Fruit fly (Drosophila melanogaster) whole organism, embryonic: ENCODE measurements around the gene CG46313.
A peak's percentile ranks its signal among the peaks of the same experiment; 100 is the strongest.

Experiments used
- Atf6 ChIP-seq: fragments of 200-800 bp; sonication (Bioruptor generic); IDR thresholded peaks from 2 replicates; pipeline ENCODE4 v1.3.6; 2022; ENCODE audit warnings: missing biosample characterization, missing genetic modification characterization
- CG10274 ChIP-seq: fragments of 200-800 bp; sonication (Bioruptor generic); optimal IDR thresholded peaks from 3 replicates; lab custom pipeline; 2017; ENCODE audit warnings: missing biosample characterization, mild to moderate bottlenecking, missing genetic modification characterization
- CG10543 ChIP-seq: fragments of 200-800 bp; sonication (Bioruptor generic); optimal IDR thresholded peaks from 3 replicates; lab custom pipeline; 2017; ENCODE audit warnings: missing biosample characterization, mild to moderate bottlenecking, missing genetic modification characterization, moderate library complexity
- CG10565 ChIP-seq: fragments of 200-800 bp; sonication (Bioruptor generic); optimal IDR thresholded peaks from 3 replicates; lab custom pipeline; 2016; ENCODE audit warnings: missing biosample characterization, mild to moderate bottlenecking, missing genetic modification characterization
- CG10979 ChIP-seq: fragments of 200-800 bp; sonication (Bioruptor generic); optimal IDR thresholded peaks from 2 replicates; lab custom pipeline; 2018; ENCODE audit warnings: missing biosample characterization, mild to moderate bottlenecking, missing genetic modification characterization, moderate library complexity
- CG11560 ChIP-seq: fragments of 200-800 bp; sonication (Bioruptor generic); IDR thresholded peaks from 3 replicates; pipeline ENCODE4 v1.3.6; 2022; ENCODE audit warnings: missing biosample characterization, missing genetic modification characterization
- CG11696 ChIP-seq: fragments of 200-800 bp; sonication (Bioruptor generic); IDR thresholded peaks from 2 replicates; pipeline ENCODE4 v1.3.6; 2022; ENCODE audit warnings: missing biosample characterization, missing genetic modification characterization
- CG13296 ChIP-seq: fragments of 200-800 bp; sonication (Bioruptor generic); optimal IDR thresholded peaks from 3 replicates; lab custom pipeline; 2018; ENCODE audit warnings: missing biosample characterization, mild to moderate bottlenecking, missing genetic modification characterization
- CG14710 ChIP-seq: fragments of 200-800 bp; sonication (Bioruptor generic); optimal IDR thresholded peaks from 3 replicates; lab custom pipeline; 2019; ENCODE audit warnings: missing biosample characterization, mild to moderate bottlenecking, missing genetic modification characterization, moderate library complexity
- CG15073 ChIP-seq: fragments of 200-800 bp; sonication (Bioruptor generic); optimal IDR thresholded peaks from 2 replicates; lab custom pipeline; 2016; ENCODE audit warnings: missing biosample characterization, missing genetic modification characterization
- CG15696 ChIP-seq: fragments of 200-800 bp; sonication (Bioruptor generic); optimal IDR thresholded peaks from 2 replicates; lab custom pipeline; 2019; ENCODE audit warnings: missing biosample characterization, mild to moderate bottlenecking, missing genetic modification characterization, moderate library complexity
- CG16813 ChIP-seq: fragments of 200-800 bp; sonication (Bioruptor generic); IDR thresholded peaks from 3 replicates; pipeline ENCODE4 v1.3.6; 2022; ENCODE audit warnings: missing biosample characterization, missing genetic modification characterization; ENCODE audit not compliant: partially characterized antibody
- CG16863 ChIP-seq: fragments of 200-800 bp; sonication (Bioruptor generic); optimal IDR thresholded peaks from 3 replicates; lab custom pipeline; 2016; ENCODE audit warnings: missing biosample characterization, missing genetic modification characterization
- CG17385 ChIP-seq: fragments of 200-800 bp; sonication (Bioruptor generic); optimal IDR thresholded peaks from 3 replicates; lab custom pipeline; 2018; ENCODE audit warnings: missing biosample characterization, mild to moderate bottlenecking, missing genetic modification characterization
- CG2129 ChIP-seq: fragments of 200-800 bp; sonication (Bioruptor generic); IDR thresholded peaks from 2 replicates; pipeline ENCODE4 v1.3.6; 2022; ENCODE audit warnings: missing biosample characterization, missing genetic modification characterization; ENCODE audit not compliant: partially characterized antibody
- CG31441 ChIP-seq: fragments of 200-800 bp; sonication (Bioruptor generic); IDR thresholded peaks from 2 replicates; pipeline ENCODE4 v1.3.6; 2022; ENCODE audit warnings: missing biosample characterization, missing genetic modification characterization
- CG3847 ChIP-seq: fragments of 200-800 bp; sonication (Bioruptor generic); IDR thresholded peaks from 2 replicates; pipeline ENCODE4 v1.3.6; 2022; ENCODE audit warnings: missing biosample characterization, missing genetic modification characterization
- CG4360 ChIP-seq: fragments of 200-800 bp; sonication (Bioruptor generic); IDR thresholded peaks from 2 replicates; pipeline ENCODE4 v1.3.6; 2022; ENCODE audit warnings: missing biosample characterization, missing genetic modification characterization
- CG4424 ChIP-seq: fragments of 200-800 bp; sonication (Bioruptor generic); optimal IDR thresholded peaks from 3 replicates; lab custom pipeline; 2016; ENCODE audit warnings: missing biosample characterization, missing genetic modification characterization
- CG8359 ChIP-seq: fragments of 200-800 bp; sonication (Bioruptor generic); optimal IDR thresholded peaks from 2 replicates; lab custom pipeline; 2017; ENCODE audit warnings: missing biosample characterization, mild to moderate bottlenecking, missing genetic modification characterization, borderline replicate concordance
- CkIIα-i1 ChIP-seq: fragments of 200-800 bp; sonication (Bioruptor generic); IDR thresholded peaks from 2 replicates; pipeline ENCODE4 v1.3.6; 2022; ENCODE audit warnings: missing biosample characterization, missing genetic modification characterization
- CrebB ChIP-seq: fragments of 200-800 bp; sonication (Bioruptor generic); optimal IDR thresholded peaks from 3 replicates; lab custom pipeline; 2018; ENCODE audit warnings: missing biosample characterization, mild to moderate bottlenecking, missing genetic modification characterization
- Dfd ChIP-seq, 2 experiments: fragments of >200 bp; optimal IDR thresholded peaks; 2 replicates each; lab custom pipeline; 2017; ENCODE audit warnings: missing biosample characterization in 2 of 2, missing genetic modification characterization in 2 of 2
- Dip3 ChIP-seq: fragments of 200-800 bp; sonication (Bioruptor generic); optimal IDR thresholded peaks from 3 replicates; lab custom pipeline; 2016; ENCODE audit warnings: missing biosample characterization, missing genetic modification characterization
- Dll ChIP-seq: fragments of 200-800 bp; sonication (Bioruptor generic); IDR thresholded peaks from 4 replicates; pipeline ENCODE4 v1.3.6; 2022; ENCODE audit warnings: missing biosample characterization, missing genetic modification characterization; ENCODE audit not compliant: partially characterized antibody
- ERR ChIP-seq: fragments of 200-800 bp; sonication (Bioruptor generic); optimal IDR thresholded peaks from 2 replicates; lab custom pipeline; 2016; ENCODE audit warnings: missing biosample characterization, missing genetic modification characterization
- Elba2 ChIP-seq: fragments of 200-800 bp; sonication (Bioruptor generic); optimal IDR thresholded peaks from 3 replicates; lab custom pipeline; 2016; ENCODE audit warnings: missing biosample characterization, missing genetic modification characterization
- Ets65A ChIP-seq: fragments of 200-800 bp; sonication (Bioruptor generic); peaks from one replicate; lab custom pipeline; 2016; ENCODE audit warnings: missing biosample characterization, missing genetic modification characterization
- Fer2 ChIP-seq: fragments of 200-800 bp; sonication (Bioruptor generic); optimal IDR thresholded peaks from 2 replicates; lab custom pipeline; 2018; ENCODE audit warnings: missing biosample characterization, mild to moderate bottlenecking, missing genetic modification characterization, moderate library complexity
- HLH54F ChIP-seq: fragments of 200-800 bp; sonication (Bioruptor generic); optimal IDR thresholded peaks from 3 replicates; lab custom pipeline; 2016; ENCODE audit warnings: missing biosample characterization, missing genetic modification characterization
- MESR4 ChIP-seq: fragments of 200-800 bp; sonication (Bioruptor generic); optimal IDR thresholded peaks from 2 replicates; lab custom pipeline; 2018; ENCODE audit warnings: missing biosample characterization, mild to moderate bottlenecking, missing genetic modification characterization, moderate library complexity
- Meics ChIP-seq: fragments of 200-800 bp; sonication (Bioruptor generic); optimal IDR thresholded peaks from 2 replicates; lab custom pipeline; 2017; ENCODE audit warnings: missing biosample characterization, mild to moderate bottlenecking, missing genetic modification characterization
- Mrtf ChIP-seq: fragments of 200-800 bp; sonication (Bioruptor generic); IDR thresholded peaks from 3 replicates; pipeline ENCODE4 v1.3.6; 2022; ENCODE audit warnings: missing biosample characterization, missing genetic modification characterization
- Oli ChIP-seq: fragments of 200-800 bp; sonication (Bioruptor generic); optimal IDR thresholded peaks from 2 replicates; lab custom pipeline; 2018; ENCODE audit warnings: missing biosample characterization, mild to moderate bottlenecking, missing genetic modification characterization, moderate library complexity
- Sry-β ChIP-seq: fragments of 200-800 bp; sonication (Bioruptor generic); optimal IDR thresholded peaks from 2 replicates; lab custom pipeline; 2018; ENCODE audit warnings: missing biosample characterization, mild to moderate bottlenecking, missing genetic modification characterization, moderate library complexity
- Tbp ChIP-seq: fragments of >200 bp; optimal IDR thresholded peaks from 2 replicates; lab custom pipeline; 2018; ENCODE audit warnings: missing biosample characterization, missing genetic modification characterization
- YL-1 ChIP-seq: fragments of 200-800 bp; sonication (Bioruptor generic); optimal IDR thresholded peaks from 3 replicates; lab custom pipeline; 2017; ENCODE audit warnings: missing biosample characterization, mild to moderate bottlenecking, missing genetic modification characterization
- abd-A ChIP-seq: fragments of 200-800 bp; sonication (Bioruptor generic); optimal IDR thresholded peaks from 3 replicates; lab custom pipeline; 2019; ENCODE audit warnings: missing biosample characterization, mild to moderate bottlenecking, missing genetic modification characterization, moderate library complexity
- ato ChIP-seq: fragments of 200-800 bp; sonication (Bioruptor generic); IDR thresholded peaks from 2 replicates; pipeline ENCODE4 v1.3.6; 2022; ENCODE audit warnings: missing biosample characterization, missing genetic modification characterization; ENCODE audit not compliant: partially characterized antibody
- cg ChIP-seq: fragments of 200-800 bp; sonication (Bioruptor generic); optimal IDR thresholded peaks from 3 replicates; lab custom pipeline; 2019; ENCODE audit warnings: missing biosample characterization, mild to moderate bottlenecking, missing genetic modification characterization, moderate library complexity
- crol ChIP-seq: fragments of 200-800 bp; sonication (Bioruptor generic); IDR thresholded peaks from 2 replicates; pipeline ENCODE4 v1.3.6; 2022; ENCODE audit warnings: missing biosample characterization, missing genetic modification characterization
- ewg ChIP-seq: fragments of 200-800 bp; sonication (Bioruptor generic); optimal IDR thresholded peaks from 3 replicates; lab custom pipeline; 2017; ENCODE audit warnings: mild to moderate bottlenecking, missing biosample characterization, missing genetic modification reagents, missing genetic modification characterization
- fru ChIP-seq: fragments of >200 bp; optimal IDR thresholded peaks from 2 replicates; lab custom pipeline; 2017
- ind ChIP-seq: fragments of 200-800 bp; sonication (Bioruptor generic); optimal IDR thresholded peaks from 3 replicates; lab custom pipeline; 2016; ENCODE audit warnings: missing biosample characterization, missing genetic modification characterization
- ken ChIP-seq: fragments of 200-800 bp; sonication (Bioruptor generic); IDR thresholded peaks from 3 replicates; pipeline ENCODE4 v1.3.6; 2022; ENCODE audit warnings: missing biosample characterization, missing genetic modification characterization
- psq ChIP-seq: fragments of 200-800 bp; sonication (Bioruptor generic); optimal IDR thresholded peaks from 2 replicates; lab custom pipeline; 2017; ENCODE audit warnings: missing biosample characterization, missing genetic modification characterization
- sqz ChIP-seq: fragments of 200-800 bp; sonication (Bioruptor generic); optimal IDR thresholded peaks from 3 replicates; lab custom pipeline; 2018; ENCODE audit warnings: missing biosample characterization, mild to moderate bottlenecking, missing genetic modification characterization
- sr ChIP-seq: fragments of 200-800 bp; sonication (Bioruptor generic); IDR thresholded peaks from 3 replicates; pipeline ENCODE4 v1.3.6; 2022; ENCODE audit warnings: missing biosample characterization, missing genetic modification characterization
- twi ChIP-seq: fragments of 200-800 bp; optimal IDR thresholded peaks from 2 replicates; lab custom pipeline; 2019; ENCODE audit warnings: missing biosample characterization, mild to moderate bottlenecking, missing genetic modification characterization, moderate library complexity
- unpg ChIP-seq: fragments of 200-800 bp; sonication (Bioruptor generic); optimal IDR thresholded peaks from 3 replicates; lab custom pipeline; 2018; ENCODE audit warnings: missing biosample characterization, mild to moderate bottlenecking, missing genetic modification characterization, moderate library complexity
- zfh2 ChIP-seq: fragments of 200-800 bp; sonication (Bioruptor generic); optimal IDR thresholded peaks from 2 replicates; lab custom pipeline; 2016; ENCODE audit warnings: missing biosample characterization, missing genetic modification characterization

CG46313 gene

dm6 chr3R:26989802-26990509 is 11.6 kb downstream of the CG46313 start, which contains the start of gene CG31076 (continued):
- peak; percentile 55 for TF ChIP-seq Ets65A
- TF ChIP-seq CG10979 (tag; lab: Kevin White, UChicago): peak; percentile 91
- TF ChIP-seq Dll (GFP tag; lab: Robert Waterston, UW): no peak
- TF ChIP-seq CG3847 (GFP tag; lab: Robert Waterston, UW): no peak
- TF ChIP-seq CG14710 (tag; lab: Kevin White, UChicago): no peak
- no peak for TF ChIP-seq ERR
- no peak for TF ChIP-seq cg (GFP tag; lab: Kevin White, UChicago)
- no peak for TF ChIP-seq fru (lab: Kevin White, UChicago)
- no peak for TF ChIP-seq Fer2 (tag; lab: Kevin White, UChicago)
- TF ChIP-seq CG10543 (GFP tag; lab: Kevin White, UChicago): peak; percentile 47
- TF ChIP-seq YL-1 (GFP tag; lab: Kevin White, UChicago): no peak
- TF ChIP-seq CG17385 (GFP tag; lab: Kevin White, UChicago): peak; percentile 6
- no peak for TF ChIP-seq CG15073 (GFP tag; lab: Kevin White, UChicago)
- TF ChIP-seq twi (tag; lab: Kevin White, UChicago): no peak
- no peak for TF ChIP-seq Dfd (GFP tag; optimal IDR thresholded peaks at IDR 0.05; lab: Kevin White, UChicago)
- no peak for TF ChIP-seq sr (GFP tag; lab: Robert Waterston, UW)
- no peak for TF ChIP-seq CG15696 (tag; lab: Kevin White, UChicago)
- no peak for TF ChIP-seq HLH54F (GFP tag; lab: Kevin White, UChicago)
- TF ChIP-seq Oli (tag; lab: Kevin White, UChicago): peak; percentile 34
- no peak for TF ChIP-seq CG2129
- no peak for TF ChIP-seq Mrtf (GFP tag; lab: Robert Waterston, UW)
- TF ChIP-seq zfh2 (GFP tag; lab: Kevin White, UChicago): no peak
- TF ChIP-seq Atf6 (GFP tag; lab: Robert Waterston, UW): no peak
- no peak for TF ChIP-seq CG16813 (GFP tag; lab: Robert Waterston, UW)
- TF ChIP-seq CG11696 (GFP tag; lab: Robert Waterston, UW): no peak
- TF ChIP-seq CkIIα-i1: no peak
- TF ChIP-seq CG31441 (GFP tag; lab: Robert Waterston, UW): peak; percentile 48; the same call in 1 of the 2 replicates
- peak; percentile 20 for TF ChIP-seq ind
- peak; percentile 18 for TF ChIP-seq Meics (GFP tag; lab: Kevin White, UChicago)
- TF ChIP-seq ewg (GFP tag; lab: Kevin White, UChicago): no peak
- no peak for TF ChIP-seq CG8359 (GFP tag; lab: Kevin White, UChicago)
- no peak for TF ChIP-seq CG10274 (GFP tag; lab: Kevin White, UChicago)
- TF ChIP-seq CG4424 (GFP tag; lab: Kevin White, UChicago): no peak
- no peak for TF ChIP-seq ato
- TF ChIP-seq unpg (GFP tag; lab: Kevin White, UChicago): no peak
- TF ChIP-seq ken (GFP tag; lab: Robert Waterston, UW): no peak
- TF ChIP-seq Elba2 (GFP tag; lab: Kevin White, UChicago): no peak
- no peak for TF ChIP-seq CrebB (tag; lab: Kevin White, UChicago)
- no peak for TF ChIP-seq abd-A (tag; lab: Kevin White, UChicago)
- no peak for TF ChIP-seq CG4360
- TF ChIP-seq Sry-β (GFP tag; lab: Kevin White, UChicago): no peak
- no peak for TF ChIP-seq CG11560 (tag; lab: Robert Waterston, UW)
- TF ChIP-seq crol: no peak
- TF ChIP-seq CG10565: no peak
- no peak for TF ChIP-seq MESR4 (GFP tag; lab: Kevin White, UChicago)
- TF ChIP-seq psq (GFP tag; lab: Kevin White, UChicago): no peak
- TF ChIP-seq sqz: no peak
- no peak for TF ChIP-seq Tbp (GFP tag; lab: Kevin White, UChicago)
- TF ChIP-seq CG13296 (GFP tag; lab: Kevin White, UChicago): peak; percentile 42
- no peak for TF ChIP-seq Dip3
- no peak for TF ChIP-seq CG16863 (GFP tag; lab: Kevin White, UChicago)
